Fruit fly (Drosophila melanogaster): ENCODE results near the gene Sfp24Bd.

Sfp24Bd gene

dm6 chr2L:3669675-3670074, 741 bp upstream of the Sfp24Bd start, which contains the start of gene Sfp24Bb:
Sfp24Bb (minus strand) TSS chr2L:3669775.
- no peak for TF ChIP-seq CG1620 (GFP tag; optimal IDR thresholded peaks at IDR 0.05)
- TF ChIP-seq CG12768 (GFP tag; optimal IDR thresholded peaks at IDR 0.05), result no peak
- no peak for TF ChIP-seq CG5204 (GFP tag; optimal IDR thresholded peaks at IDR 0.05)
- TF ChIP-seq pad (GFP tag; optimal IDR thresholded peaks at IDR 0.05), result no peak
- TF ChIP-seq CG7101 (tag; optimal IDR thresholded peaks at IDR 0.05), result no peak
- no peak for TF ChIP-seq ovo (GFP tag; optimal IDR thresholded peaks at IDR 0.05)
- TF ChIP-seq toe (GFP tag; optimal IDR thresholded peaks at IDR 0.05), result no peak

dm6 chr2L:3668451-3668850, 483 bp downstream of the Sfp24Bd start, which contains the start of gene Sfp24Ba:
Sfp24Ba (minus strand) TSS chr2L:3668551.
- TF ChIP-seq CG7045 (GFP tag; optimal IDR thresholded peaks at IDR 0.05) (no peak), bab1 (GFP tag; optimal IDR thresholded peaks at IDR 0.05) (no peak), ovo (GFP tag; optimal IDR thresholded peaks at IDR 0.05) (no peak), CG12768 (GFP tag; optimal IDR thresholded peaks at IDR 0.05) (no peak), tj (GFP tag; optimal IDR thresholded peaks at IDR 0.05) (no peak), pad (GFP tag; optimal IDR thresholded peaks at IDR 0.05) (no peak), Hr96 (GFP tag; optimal IDR thresholded peaks at IDR 0.05) (no peak), toe (GFP tag; optimal IDR thresholded peaks at IDR 0.05) (no peak), CG14711 (tag; optimal IDR thresholded peaks at IDR 0.05) (no peak), Clk (GFP tag; optimal IDR thresholded peaks at IDR 0.05) (no peak), CG33017 (tag; optimal IDR thresholded peaks at IDR 0.05) (no peak), Mnt (GFP tag; optimal IDR thresholded peaks at IDR 0.05) (no peak), CG7101 (tag; optimal IDR thresholded peaks at IDR 0.05) (no peak), Crg-1 (GFP tag; optimal IDR thresholded peaks at IDR 0.05) (no peak), CG5204 (GFP tag; optimal IDR thresholded peaks at IDR 0.05) (no peak), cic (GFP tag; optimal IDR thresholded peaks at IDR 0.05) (no peak), CG11617 (GFP tag; optimal IDR thresholded peaks at IDR 0.05) (no peak), cnc (optimal IDR thresholded peaks at IDR 0.05) (no peak), kay (GFP tag; ENCODE audit: borderline replicate concordance) (no peak)

- no peak for TF ChIP-seq bab1 (GFP tag; optimal IDR thresholded peaks at IDR 0.05)
- TF ChIP-seq ovo (GFP tag; optimal IDR thresholded peaks at IDR 0.05), result peak; percentile 46
- no peak for TF ChIP-seq Hr96 (GFP tag; optimal IDR thresholded peaks at IDR 0.05)
- TF ChIP-seq CG14711 (tag; optimal IDR thresholded peaks at IDR 0.05), result no peak
- no peak for TF ChIP-seq CG7101 (tag; optimal IDR thresholded peaks at IDR 0.05)
- no peak for TF ChIP-seq Crg-1 (GFP tag; optimal IDR thresholded peaks at IDR 0.05)
- TF ChIP-seq kay (GFP tag; ENCODE audit: borderline replicate concordance), result no peak
- peak; percentile 97 for TF ChIP-seq pad (GFP tag; optimal IDR thresholded peaks at IDR 0.05)
These were observed 6.6 kb downstream of the Sfp24Bd start, which contains the start of gene Drgx for dm6 chr2L:3662307-3662795. Drgx (plus strand) TSS chr2L:3662745.

- TF ChIP-seq Clk (GFP tag; optimal IDR thresholded peaks at IDR 0.05), result no peak
- TF ChIP-seq CG7045 (GFP tag; optimal IDR thresholded peaks at IDR 0.05), result peak; percentile 9
- TF ChIP-seq Hr96 (GFP tag; optimal IDR thresholded peaks at IDR 0.05), result peak; percentile 45
- no peak for TF ChIP-seq CG11617 (GFP tag; optimal IDR thresholded peaks at IDR 0.05)
- no peak for TF ChIP-seq Crg-1 (GFP tag; optimal IDR thresholded peaks at IDR 0.05)
- peak; percentile 99 for TF ChIP-seq pad (GFP tag; optimal IDR thresholded peaks at IDR 0.05)
- TF ChIP-seq ovo (GFP tag; optimal IDR thresholded peaks at IDR 0.05), result peak; percentile 58
- peak; percentile 12 for TF ChIP-seq bab1 (GFP tag; optimal IDR thresholded peaks at IDR 0.05)
- TF ChIP-seq tj (GFP tag; optimal IDR thresholded peaks at IDR 0.05), result no peak
- TF ChIP-seq Mnt (GFP tag; optimal IDR thresholded peaks at IDR 0.05), result no peak
- TF ChIP-seq kay (GFP tag; ENCODE audit: borderline replicate concordance), result no peak
- no peak for TF ChIP-seq CG14711 (tag; optimal IDR thresholded peaks at IDR 0.05)
- peak; percentile 55 for TF ChIP-seq toe (GFP tag; optimal IDR thresholded peaks at IDR 0.05)
- TF ChIP-seq CG1620 (GFP tag; optimal IDR thresholded peaks at IDR 0.05), result peak; percentile 57
- TF ChIP-seq CG12768 (GFP tag; optimal IDR thresholded peaks at IDR 0.05), result no peak
- peak; percentile 19 for TF ChIP-seq CG7101 (tag; optimal IDR thresholded peaks at IDR 0.05)
- no peak for TF ChIP-seq CG33017 (tag; optimal IDR thresholded peaks at IDR 0.05)
- TF ChIP-seq CG5204 (GFP tag; optimal IDR thresholded peaks at IDR 0.05), result no peak
- no peak for TF ChIP-seq cnc (optimal IDR thresholded peaks at IDR 0.05)
- peak; percentile 30 for TF ChIP-seq cic (GFP tag; optimal IDR thresholded peaks at IDR 0.05)
These were observed 11.4 kb downstream of the Sfp24Bd start for dm6 chr2L:3657349-3658142.

dm6 chr2L:3656667-3657066, 12.3 kb downstream of the Sfp24Bd start, which contains the start of gene for:
for (minus strand) TSS chr2L:3656953.
- TF ChIP-seq Mnt (GFP tag; optimal IDR thresholded peaks at IDR 0.05), result peak; percentile 64
- TF ChIP-seq CG12768 (GFP tag; optimal IDR thresholded peaks at IDR 0.05), result peak; percentile 1
- no peak for TF ChIP-seq CG14711 (tag; optimal IDR thresholded peaks at IDR 0.05)

- peak; percentile 96 for TF ChIP-seq Mnt (GFP tag; optimal IDR thresholded peaks at IDR 0.05)
- peak; percentile 99 for TF ChIP-seq CG12768 (GFP tag; optimal IDR thresholded peaks at IDR 0.05)
- TF ChIP-seq CG7045 (GFP tag; optimal IDR thresholded peaks at IDR 0.05), result peak; percentile 98
- peak; percentile 99 for TF ChIP-seq CG7101 (tag; optimal IDR thresholded peaks at IDR 0.05)
- peak; percentile 96 for TF ChIP-seq CG14711 (tag; optimal IDR thresholded peaks at IDR 0.05)
- peak; percentile 99 for TF ChIP-seq bab1 (GFP tag; optimal IDR thresholded peaks at IDR 0.05)
- peak; percentile 98 for TF ChIP-seq CG1620 (GFP tag; optimal IDR thresholded peaks at IDR 0.05)
- no peak for TF ChIP-seq cnc (optimal IDR thresholded peaks at IDR 0.05)
- TF ChIP-seq Crg-1 (GFP tag; optimal IDR thresholded peaks at IDR 0.05), result peak; percentile 98
- peak; percentile 99 for TF ChIP-seq CG33017 (tag; optimal IDR thresholded peaks at IDR 0.05)
- peak; percentile 90 for TF ChIP-seq tj (GFP tag; optimal IDR thresholded peaks at IDR 0.05)
- peak; percentile 98 for TF ChIP-seq kay (GFP tag; ENCODE audit: borderline replicate concordance)
- TF ChIP-seq toe (GFP tag; optimal IDR thresholded peaks at IDR 0.05), result peak; percentile 98
- TF ChIP-seq CG11617 (GFP tag; optimal IDR thresholded peaks at IDR 0.05), result peak; percentile 99
- peak; percentile 99 for TF ChIP-seq Hr96 (GFP tag; optimal IDR thresholded peaks at IDR 0.05)
- TF ChIP-seq pad (GFP tag; optimal IDR thresholded peaks at IDR 0.05), result peak; percentile 92
- TF ChIP-seq CG5204 (GFP tag; optimal IDR thresholded peaks at IDR 0.05), result peak; percentile 98
- peak; percentile 93 for TF ChIP-seq cic (GFP tag; optimal IDR thresholded peaks at IDR 0.05)
- peak; percentile 97 for TF ChIP-seq Clk (GFP tag; optimal IDR thresholded peaks at IDR 0.05)
- TF ChIP-seq ovo (GFP tag; optimal IDR thresholded peaks at IDR 0.05), result peak; percentile 95
These were observed 13.2 kb downstream of the Sfp24Bd start for dm6 chr2L:3655698-3656105.
